Worm (Caenorhabditis elegans) whole organism, late embryonic: ENCODE results near the gene fipr-28.

ENCODE experiments used
- ama-1 ChIP-seq: fragments of 150-350 bp; optimal IDR thresholded peaks from 2 replicates; lab custom pipeline; 2014
- ceh-2 ChIP-seq: sonication (generic microtip); optimal IDR thresholded peaks from 2 replicates; lab custom pipeline; 2016; ENCODE audit warnings: missing genotype, missing genetic modification characterization, missing compliant biosample characterization
- ceh-30 ChIP-seq: fragments of 150-350 bp; optimal IDR thresholded peaks from 2 replicates; lab custom pipeline; 2014; ENCODE audit warnings: missing biosample characterization, missing genetic modification characterization
- ceh-31 ChIP-seq: sonication (generic microtip); optimal IDR thresholded peaks from 2 replicates; lab custom pipeline; 2016; ENCODE audit warnings: missing genetic modification characterization, missing compliant biosample characterization
- ceh-34 ChIP-seq: sonication (generic microtip); optimal IDR thresholded peaks from 2 replicates; lab custom pipeline; 2016; ENCODE audit warnings: mild to moderate bottlenecking, missing genetic modification characterization, missing compliant biosample characterization
- lim-6 ChIP-seq: sonication (generic microtip); optimal IDR thresholded peaks from 2 replicates; lab custom pipeline; 2016; ENCODE audit warnings: missing genetic modification characterization, missing compliant biosample characterization
- madf-2 ChIP-seq: sonication (generic microtip); optimal IDR thresholded peaks from 2 replicates; lab custom pipeline; 2017; ENCODE audit warnings: missing genetic modification characterization, missing compliant biosample characterization
- odd-2 ChIP-seq: sonication (generic microtip); optimal IDR thresholded peaks from 2 replicates; lab custom pipeline; 2017; ENCODE audit warnings: antibody characterized with exemption, mild to moderate bottlenecking, missing genetic modification characterization, missing compliant biosample characterization
- pha-4 ChIP-seq: fragments of 150-350 bp; optimal IDR thresholded peaks from 2 replicates; lab custom pipeline; 2018; ENCODE audit warnings: missing biosample characterization, missing genetic modification reagents, missing genetic modification characterization
- sdc-2 ChIP-seq: sonication (generic microtip); optimal IDR thresholded peaks from 2 replicates; lab custom pipeline; 2016; ENCODE audit warnings: missing genotype, missing genetic modification characterization, missing compliant biosample characterization
- tbx-2 ChIP-seq: sonication (generic microtip); optimal IDR thresholded peaks from 2 replicates; lab custom pipeline; 2016; ENCODE audit warnings: missing genetic modification characterization, missing compliant biosample characterization
- tbx-7 ChIP-seq: sonication (generic microtip); optimal IDR thresholded peaks from 2 replicates; lab custom pipeline; 2016; ENCODE audit warnings: missing genotype, missing genetic modification characterization, missing compliant biosample characterization
- unc-55 ChIP-seq: sonication (generic microtip); optimal IDR thresholded peaks from 2 replicates; lab custom pipeline; 2017; ENCODE audit warnings: missing biosample characterization, missing genetic modification reagents, missing genetic modification characterization

DNA sequence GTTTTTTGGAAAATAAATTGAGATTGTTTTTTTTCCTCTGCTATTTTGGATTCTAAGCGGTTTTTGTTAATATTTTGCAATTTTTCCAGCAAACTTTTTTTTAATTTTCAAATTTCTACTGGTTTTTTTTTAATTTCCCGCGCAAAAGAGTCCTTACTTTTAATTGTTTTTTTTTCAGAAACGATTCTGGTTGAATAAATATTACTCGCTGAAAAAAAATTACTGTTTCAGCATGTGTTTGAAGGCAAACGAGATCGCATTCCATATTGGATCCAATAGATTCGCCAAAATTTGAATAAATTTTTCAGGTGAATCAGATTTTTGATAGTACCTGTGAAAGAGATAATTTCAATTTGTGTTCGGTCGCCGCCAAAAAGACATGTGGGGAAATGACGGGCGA is 2.0 kb downstream of the fipr-28 start:
- TF ChIP-seq ceh-31 = no peak
- no peak for TF ChIP-seq ama-1
- TF ChIP-seq ceh-30 (tag; lab: Kevin White, UChicago) = no peak
- TF ChIP-seq ceh-34 (tag; lab: Kevin White, UChicago) = no peak
- no peak for TF ChIP-seq ceh-2
- TF ChIP-seq madf-2 (tag; lab: Kevin White, UChicago) = no peak
- TF ChIP-seq tbx-2 = no peak
- no peak for TF ChIP-seq odd-2 (tag; lab: Kevin White, UChicago)
- no peak for TF ChIP-seq pha-4
- TF ChIP-seq unc-55 (GFP tag; lab: Kevin White, UChicago) = no peak
- no peak for TF ChIP-seq sdc-2 (tag; lab: Kevin White, UChicago)
- TF ChIP-seq lim-6 = no peak
- TF ChIP-seq tbx-7 (tag; lab: Kevin White, UChicago) = no peak
